Fruit fly (Drosophila melanogaster) whole organism, embryonic: ENCODE results near the gene Gs2.

Experiments
- Blimp-1 ChIP-seq: fragments of 200-800 bp; sonication (Bioruptor generic); optimal IDR thresholded peaks from 3 replicates; lab custom pipeline; 2018; ENCODE audit warnings: missing biosample characterization, missing genetic modification characterization, mild to moderate bottlenecking, moderate library complexity, missing genetic modification reagents
- CG10462 ChIP-seq: fragments of 200-800 bp; sonication (Bioruptor generic); optimal IDR thresholded peaks from 2 replicates; lab custom pipeline; 2016; ENCODE audit warnings: missing biosample characterization, missing genetic modification characterization
- CG10654 ChIP-seq: fragments of 200-800 bp; sonication (Bioruptor generic); optimal IDR thresholded peaks from 2 replicates; lab custom pipeline; 2016; ENCODE audit warnings: missing biosample characterization, missing genetic modification characterization
- CG11723 ChIP-seq: fragments of 200-800 bp; sonication (Bioruptor generic); optimal IDR thresholded peaks from 2 replicates; lab custom pipeline; 2017; ENCODE audit warnings: missing biosample characterization, mild to moderate bottlenecking, missing genetic modification characterization
- CG12299 ChIP-seq: fragments of 200-800 bp; sonication (Bioruptor generic); optimal IDR thresholded peaks from 2 replicates; lab custom pipeline; 2018; ENCODE audit warnings: missing biosample characterization, mild to moderate bottlenecking, missing genetic modification characterization
- CG14710 ChIP-seq: fragments of 200-800 bp; sonication (Bioruptor generic); optimal IDR thresholded peaks from 3 replicates; lab custom pipeline; 2019; ENCODE audit warnings: missing biosample characterization, mild to moderate bottlenecking, missing genetic modification characterization, moderate library complexity
- CG15514 ChIP-seq: fragments of 200-800 bp; sonication (Bioruptor generic); optimal IDR thresholded peaks from 3 replicates; lab custom pipeline; 2017; ENCODE audit warnings: missing biosample characterization, missing genetic modification characterization, mild to moderate bottlenecking, moderate library complexity, missing genetic modification reagents
- CG1602 ChIP-seq: fragments of 200-800 bp; sonication (Bioruptor generic); optimal IDR thresholded peaks from 3 replicates; lab custom pipeline; 2016; ENCODE audit warnings: missing biosample characterization, missing genetic modification characterization
- CG17802 ChIP-seq: fragments of 200-800 bp; sonication (Bioruptor generic); optimal IDR thresholded peaks from 2 replicates; lab custom pipeline; 2018; ENCODE audit warnings: missing biosample characterization, mild to moderate bottlenecking, missing genetic modification characterization, moderate library complexity
- CG33557 ChIP-seq: fragments of 200-800 bp; sonication (Bioruptor generic); optimal IDR thresholded peaks from 2 replicates; lab custom pipeline; 2019; ENCODE audit warnings: missing biosample characterization, mild to moderate bottlenecking, missing genetic modification characterization, moderate library complexity
- CG34422 ChIP-seq: fragments of 200-800 bp; sonication (Bioruptor generic); IDR thresholded peaks from 3 replicates; pipeline ENCODE4 v1.3.6; 2022; ENCODE audit warnings: missing biosample characterization, missing genetic modification characterization
- CG3726 ChIP-seq: fragments of 200-800 bp; sonication (Bioruptor generic); IDR thresholded peaks from 3 replicates; pipeline ENCODE4, ENCODE4 v1.3.6; 2022; ENCODE audit warnings: missing biosample characterization, missing genetic modification characterization
- CG4404 ChIP-seq: fragments of 200-800 bp; sonication (Bioruptor generic); IDR thresholded peaks from 2 replicates; pipeline ENCODE4 v1.3.6; 2022; ENCODE audit warnings: missing biosample characterization, missing genetic modification characterization
- CG6765 ChIP-seq: fragments of 200-800 bp; sonication (Bioruptor generic); optimal IDR thresholded peaks from 3 replicates; lab custom pipeline; 2017; ENCODE audit warnings: missing biosample characterization, mild to moderate bottlenecking, missing genetic modification characterization
- CG6854 ChIP-seq: fragments of 200-800 bp; sonication (Bioruptor generic); optimal IDR thresholded peaks from 3 replicates; lab custom pipeline; 2017; ENCODE audit warnings: missing biosample characterization, mild to moderate bottlenecking, missing genetic modification characterization
- CG7928 ChIP-seq: fragments of 200-800 bp; sonication (Bioruptor generic); optimal IDR thresholded peaks from 2 replicates; lab custom pipeline; 2017; ENCODE audit warnings: missing biosample characterization, mild to moderate bottlenecking, missing genetic modification characterization
- CG8089 ChIP-seq: fragments of 200-800 bp; sonication (Bioruptor generic); optimal IDR thresholded peaks from 3 replicates; lab custom pipeline; 2016; ENCODE audit warnings: missing biosample characterization, missing genetic modification characterization
- CG9215 ChIP-seq: fragments of 200-800 bp; sonication (Bioruptor generic); IDR thresholded peaks from 2 replicates; pipeline ENCODE4 v1.3.6; 2022; ENCODE audit warnings: missing biosample characterization, missing genetic modification characterization
- CG9817 ChIP-seq: fragments of 200-800 bp; sonication (Bioruptor generic); optimal IDR thresholded peaks from 2 replicates; lab custom pipeline; 2018; ENCODE audit warnings: missing biosample characterization, mild to moderate bottlenecking, missing genetic modification characterization, moderate library complexity
- CoRest ChIP-seq: fragments of 200-800 bp; sonication (Bioruptor generic); optimal IDR thresholded peaks from 3 replicates; lab custom pipeline; 2018; ENCODE audit warnings: missing biosample characterization, mild to moderate bottlenecking, missing genetic modification characterization, moderate library complexity
- D ChIP-seq, 2 experiments: fragments of 200-800 bp in 1 of 2; fragments of >200 bp in 1 of 2; sonication (Bioruptor generic) in 1 of 2; optimal IDR thresholded peaks; 2 replicates in 1 of 2; 3 replicates in 1 of 2; lab custom pipeline; 2017; ENCODE audit warnings: mild to moderate bottlenecking in 1 of 2, missing biosample characterization in 1 of 2, missing genetic modification characterization in 1 of 2, missing genetic modification reagents in 1 of 2
- Dfd ChIP-seq, 2 experiments: fragments of >200 bp; optimal IDR thresholded peaks; 2 replicates each; lab custom pipeline; 2017; ENCODE audit warnings: missing biosample characterization in 2 of 2, missing genetic modification characterization in 2 of 2
- Hsf ChIP-seq: fragments of 200-800 bp; sonication (Bioruptor generic); optimal IDR thresholded peaks from 3 replicates; lab custom pipeline; 2016; ENCODE audit warnings: missing biosample characterization, missing genetic modification characterization
- Lhr ChIP-seq: fragments of 200-800 bp; sonication (Bioruptor generic); optimal IDR thresholded peaks from 3 replicates; lab custom pipeline; 2017; ENCODE audit warnings: mild to moderate bottlenecking, missing biosample characterization, missing genetic modification reagents, missing genetic modification characterization
- Meics ChIP-seq: fragments of 200-800 bp; sonication (Bioruptor generic); optimal IDR thresholded peaks from 2 replicates; lab custom pipeline; 2017; ENCODE audit warnings: missing biosample characterization, mild to moderate bottlenecking, missing genetic modification characterization
- Oaz ChIP-seq: fragments of 200-800 bp; sonication (Bioruptor generic); IDR thresholded peaks from 2 replicates; pipeline ENCODE4 v1.3.6; 2022; ENCODE audit warnings: missing biosample characterization, missing genetic modification characterization
- Opbp ChIP-seq: fragments of 200-800 bp; sonication (Bioruptor generic); IDR thresholded peaks from 3 replicates; pipeline ENCODE4 v1.3.6; 2022; ENCODE audit warnings: missing biosample characterization, missing genetic modification characterization; ENCODE audit not compliant: partially characterized antibody
- Ptx1 ChIP-seq: fragments of 200-800 bp; sonication (Bioruptor generic); IDR thresholded peaks from 2 replicates; pipeline ENCODE4 v1.3.6; 2022; ENCODE audit warnings: missing biosample characterization, missing genetic modification characterization
- Taf1 ChIP-seq: fragments of 200-800 bp; sonication (Bioruptor generic); IDR thresholded peaks from 2 replicates; pipeline ENCODE4 v1.3.6; 2022; ENCODE audit warnings: missing biosample characterization, missing genetic modification characterization
- ac ChIP-seq: fragments of 200-800 bp; sonication (Bioruptor generic); optimal IDR thresholded peaks from 3 replicates; lab custom pipeline; 2017; ENCODE audit warnings: missing biosample characterization, mild to moderate bottlenecking, missing genetic modification characterization
- ap ChIP-seq: fragments of 200-800 bp; sonication (Bioruptor generic); IDR thresholded peaks from 2 replicates; pipeline ENCODE4 v1.3.6; 2022; ENCODE audit warnings: missing biosample characterization, missing genetic modification characterization
- ara ChIP-seq: fragments of 200-800 bp; sonication (Bioruptor generic); IDR thresholded peaks from 2 replicates; pipeline ENCODE4 v1.3.6; 2022; ENCODE audit warnings: missing biosample characterization, missing genetic modification characterization
- ato ChIP-seq: fragments of 200-800 bp; sonication (Bioruptor generic); IDR thresholded peaks from 2 replicates; pipeline ENCODE4 v1.3.6; 2022; ENCODE audit warnings: missing biosample characterization, missing genetic modification characterization; ENCODE audit not compliant: partially characterized antibody
- cad ChIP-seq: fragments of >200 bp; optimal IDR thresholded peaks from 2 replicates; lab custom pipeline; 2017; ENCODE audit warnings: missing biosample characterization, missing genetic modification characterization
- cas ChIP-seq: fragments of 200-800 bp; sonication (Bioruptor generic); IDR thresholded peaks from 2 replicates; pipeline ENCODE4 v1.3.6; 2022; ENCODE audit warnings: missing biosample characterization, missing genetic modification characterization
- crc ChIP-seq: fragments of 200-800 bp; sonication (Bioruptor generic); optimal IDR thresholded peaks from 2 replicates; lab custom pipeline; 2016; ENCODE audit warnings: missing biosample characterization, missing genetic modification characterization
- ems ChIP-seq: fragments of 200-800 bp; sonication (Bioruptor generic); optimal IDR thresholded peaks from 3 replicates; lab custom pipeline; 2016; ENCODE audit warnings: missing biosample characterization, missing genetic modification characterization
- en ChIP-seq: fragments of 200-800 bp; sonication (Bioruptor generic); optimal IDR thresholded peaks from 2 replicates; lab custom pipeline; 2016; ENCODE audit warnings: missing biosample characterization, missing genetic modification characterization
- ham ChIP-seq: fragments of 200-800 bp; sonication (Bioruptor generic); IDR thresholded peaks from 2 replicates; pipeline ENCODE4 v1.3.6; 2022; ENCODE audit warnings: missing biosample characterization, missing genetic modification characterization
- insv ChIP-seq, 2 experiments: fragments of 200-800 bp; sonication (Bioruptor generic); optimal IDR thresholded peaks; 3 replicates each; lab custom pipeline; 2016 to 2018; ENCODE audit warnings: missing biosample characterization in 2 of 2, missing genetic modification characterization in 2 of 2
- klu ChIP-seq: fragments of 200-800 bp; sonication (Bioruptor generic); IDR thresholded peaks from 2 replicates; pipeline ENCODE4 v1.3.6; 2022; ENCODE audit warnings: missing biosample characterization, missing genetic modification characterization
- lilli ChIP-seq: fragments of 200-800 bp; sonication (Bioruptor generic); optimal IDR thresholded peaks from 3 replicates; lab custom pipeline; 2016; ENCODE audit warnings: missing biosample characterization, missing genetic modification characterization
- nerfin-2 ChIP-seq: fragments of 200-800 bp; sonication (Bioruptor generic); IDR thresholded peaks from 2 replicates; pipeline ENCODE4 v1.3.6; 2022; ENCODE audit warnings: missing biosample characterization, missing genetic modification characterization; ENCODE audit not compliant: partially characterized antibody
- nom ChIP-seq: fragments of 200-800 bp; sonication (Bioruptor generic); optimal IDR thresholded peaks from 2 replicates; lab custom pipeline; 2017; ENCODE audit warnings: missing biosample characterization, missing genetic modification characterization, mild to moderate bottlenecking, moderate library complexity, missing genetic modification reagents
- pan ChIP-seq, 4 experiments: fragments of >200 bp in 3 of 4; fragments of 200-800 bp in 1 of 4; sonication (Bioruptor generic) in 1 of 4; optimal IDR thresholded peaks in 3 of 4; IDR thresholded peaks in 1 of 4; 2 replicates each; pipeline versions ENCODE4 v1.3.6 to Lab custom; 2017 to 2022; ENCODE audit warnings: missing biosample characterization in 2 of 4, missing genetic modification characterization in 2 of 4, mixed read lengths in 1 of 4
- phol ChIP-seq: fragments of 200-800 bp; sonication (Bioruptor generic); optimal IDR thresholded peaks from 3 replicates; lab custom pipeline; 2018; ENCODE audit warnings: missing biosample characterization, mild to moderate bottlenecking, missing genetic modification characterization, moderate library complexity
- sd ChIP-seq: fragments of 200-800 bp; sonication (Bioruptor generic); optimal IDR thresholded peaks from 3 replicates; lab custom pipeline; 2018; ENCODE audit warnings: missing biosample characterization, mild to moderate bottlenecking, missing genetic modification characterization, moderate library complexity
- stwl ChIP-seq: fragments of 200-800 bp; sonication (Bioruptor generic); optimal IDR thresholded peaks from 3 replicates; lab custom pipeline; 2018; ENCODE audit warnings: missing biosample characterization, mild to moderate bottlenecking, missing genetic modification characterization, moderate library complexity
- zen2 ChIP-seq: fragments of 200-800 bp; sonication (Bioruptor generic); IDR thresholded peaks from 3 replicates; pipeline ENCODE4 v1.3.6; 2022; ENCODE audit warnings: missing biosample characterization, missing genetic modification characterization; ENCODE audit not compliant: partially characterized antibody

The Gs2 gene

DNA sequence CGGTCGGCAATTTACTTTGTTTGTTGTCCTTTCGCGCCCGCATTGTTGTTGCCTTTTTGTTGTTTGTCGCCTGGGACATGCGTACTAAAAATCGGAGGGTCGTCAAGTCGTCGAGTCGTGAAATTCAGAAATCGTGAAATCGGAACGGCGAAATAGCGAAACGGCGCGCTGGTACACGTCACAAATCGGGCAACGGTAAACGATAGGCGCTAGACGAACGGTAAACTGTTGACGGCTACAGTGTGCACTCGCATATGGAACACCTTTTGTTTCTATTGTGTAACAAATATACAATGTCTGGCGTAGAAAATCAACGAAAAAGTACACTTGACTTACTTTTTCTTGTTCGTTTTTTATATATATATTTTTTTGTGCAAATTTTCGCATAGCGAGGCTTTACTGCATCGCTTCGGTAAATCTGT lies 38.6 kb upstream of the Gs2 start (continued):
- peak; percentile 61; the same call in 1 of the 3 replicates for TF ChIP-seq CG3726 (GFP tag; lab: Robert Waterston, UW)
- TF ChIP-seq Ptx1 (GFP tag; lab: Robert Waterston, UW) = peak; percentile 83
- TF ChIP-seq ap (GFP tag; lab: Robert Waterston, UW) = peak; percentile 59
- TF ChIP-seq nerfin-2 (GFP tag; lab: Robert Waterston, UW) = no peak
- no peak for TF ChIP-seq CG17802 (tag; lab: Kevin White, UChicago)
- TF ChIP-seq CG4404 (GFP tag; lab: Robert Waterston, UW) = peak; percentile 62
- TF ChIP-seq Hsf = peak; percentile 61
- TF ChIP-seq CG9817 (tag; lab: Kevin White, UChicago) = peak; percentile 75
- TF ChIP-seq Oaz (GFP tag; lab: Robert Waterston, UW) = peak; percentile 64
- TF ChIP-seq ato (GFP tag; lab: Robert Waterston, UW) = no peak
- peak; percentile 43 for TF ChIP-seq CG12299 (tag; lab: Kevin White, UChicago)
- no peak for TF ChIP-seq zen2 (GFP tag; lab: Robert Waterston, UW)
- no peak for TF ChIP-seq ac (GFP tag; lab: Kevin White, UChicago)
- TF ChIP-seq insv (GFP tag; optimal IDR thresholded peaks at IDR 0.05; lab: Kevin White, UChicago) = no peak
- TF ChIP-seq CG7928 (GFP tag; lab: Kevin White, UChicago) = no peak
- TF ChIP-seq Lhr = no peak
- no peak for TF ChIP-seq Opbp (GFP tag; lab: Robert Waterston, UW)
- TF ChIP-seq CG11723 = no peak
- 0 out of 3 replicates have a peak, but pooled peaks have one; percentile 36 for TF ChIP-seq CG34422 (GFP tag; lab: Robert Waterston, UW)
- peak; percentile 32 for TF ChIP-seq CG10654
- TF ChIP-seq Dfd (GFP tag; optimal IDR thresholded peaks at IDR 0.05; lab: Kevin White, UChicago) = no peak
- no peak for TF ChIP-seq CG33557 (GFP tag; lab: Kevin White, UChicago)
- TF ChIP-seq CG1602 (GFP tag; lab: Kevin White, UChicago) = peak; percentile 19
- TF ChIP-seq en (GFP tag; lab: Kevin White, UChicago) = no peak
- TF ChIP-seq CG6765 = peak; percentile 64
- peak; percentile 29 for TF ChIP-seq Blimp-1 (GFP tag; lab: Kevin White, UChicago)
- no peak for TF ChIP-seq cad (GFP tag; lab: Kevin White, UChicago)
- TF ChIP-seq phol (tag; lab: Kevin White, UChicago) = peak; percentile 45
- TF ChIP-seq CG8089 = no peak
- TF ChIP-seq Meics (GFP tag; lab: Kevin White, UChicago) = peak; percentile 86
- TF ChIP-seq ham (GFP tag; lab: Robert Waterston, UW) = peak; percentile 54; the same call in 1 of the 2 replicates
- no peak for TF ChIP-seq D (optimal IDR thresholded peaks at IDR 0.05; lab: Kevin White, UChicago)
- no peak for TF ChIP-seq D (GFP tag; optimal IDR thresholded peaks at IDR 0.05; lab: Kevin White, UChicago)
- no peak for TF ChIP-seq nom (GFP tag; lab: Kevin White, UChicago)
- peak; percentile 74 for TF ChIP-seq klu (GFP tag; lab: Robert Waterston, UW)
- TF ChIP-seq CoRest = peak; percentile 61
- no peak for TF ChIP-seq pan (optimal IDR thresholded peaks at IDR 0.05; lab: Kevin White, UChicago)
- peak in 1 of 2 experiments; percentile 77 for TF ChIP-seq pan (GFP tag; optimal IDR thresholded peaks at IDR 0.05 in 1 of 2, IDR thresholded peaks at IDR 0.05 in 1 of 2)
- peak; percentile 58 for TF ChIP-seq CG6854
- TF ChIP-seq ara (GFP tag; lab: Robert Waterston, UW) = peak; percentile 39; the same call in 1 of the 2 replicates
- TF ChIP-seq stwl (tag; lab: Kevin White, UChicago) = no peak
- TF ChIP-seq cas (GFP tag; lab: Robert Waterston, UW) = peak; percentile 56; the same call in 1 of the 2 replicates
- TF ChIP-seq ems (GFP tag; lab: Kevin White, UChicago) = peak; percentile 62
- no peak for TF ChIP-seq sd
- TF ChIP-seq Taf1 = peak; percentile 84
- TF ChIP-seq CG15514 (GFP tag; lab: Kevin White, UChicago) = peak; percentile 68
- TF ChIP-seq CG14710 (tag; lab: Kevin White, UChicago) = no peak
- no peak for TF ChIP-seq CG10462 (GFP tag; lab: Kevin White, UChicago)
- peak; percentile 10 for TF ChIP-seq crc (GFP tag; lab: Kevin White, UChicago)
- peak; percentile 77 for TF ChIP-seq CG9215
- peak; percentile 86 for TF ChIP-seq lilli (GFP tag; lab: Kevin White, UChicago)
